Fruit fly (Drosophila melanogaster) Kc167 (cell line): Measurements from ENCODE around the gene spas.

ENCODE experiments used
- Myc ChIP-seq: fragments of >200 bp; optimal IDR thresholded peaks from 2 replicates; lab custom pipeline; 2017; ENCODE audit warnings: missing external identifiers
- Sin3A ChIP-seq: fragments of >200 bp; optimal IDR thresholded peaks from 2 replicates; lab custom pipeline; 2018; ENCODE audit warnings: missing external identifiers
- h ChIP-seq: fragments of >200 bp; optimal IDR thresholded peaks from 3 replicates; lab custom pipeline; 2018; ENCODE audit warnings: missing external identifiers
- insv ChIP-seq: fragments of >200 bp; optimal IDR thresholded peaks from 3 replicates; lab custom pipeline; 2018; ENCODE audit warnings: missing external identifiers
- psq ChIP-seq: fragments of >200 bp; optimal IDR thresholded peaks from 2 replicates; lab custom pipeline; 2017; ENCODE audit warnings: missing external identifiers
- ttk ChIP-seq: sonication (Bioruptor generic); optimal IDR thresholded peaks from 2 replicates; lab custom pipeline; 2017; ENCODE audit warnings: missing external identifiers

- no peak for TF ChIP-seq ttk (lab: Kevin White, UChicago)
- no peak for TF ChIP-seq psq (lab: Kevin White, UChicago)
- TF ChIP-seq Sin3A (lab: Kevin White, UChicago), result no peak
- TF ChIP-seq insv (lab: Kevin White, UChicago), result no peak
- no peak for TF ChIP-seq Myc (lab: Kevin White, UChicago)
- TF ChIP-seq h (lab: Kevin White, UChicago), result no peak
Observed at dm6 chr3R:24006449-24007159, 31.4 kb upstream of the spas start.
